Fruit fly (Drosophila melanogaster) whole organism, wandering third instar larva: Measurements from ENCODE around the gene CG12069.

Experiments used
- Abd-B ChIP-seq: fragments of >200 bp; optimal IDR thresholded peaks from 2 replicates; lab custom pipeline; 2017; ENCODE audit warnings: missing biosample characterization, missing genetic modification characterization
- CG32264 ChIP-seq: fragments of 200-800 bp; sonication (Bioruptor generic); optimal IDR thresholded peaks from 2 replicates; lab custom pipeline; 2016; ENCODE audit warnings: missing biosample characterization, missing genetic modification characterization
- CG9705 ChIP-seq: fragments of 200-800 bp; sonication (Bioruptor generic); optimal IDR thresholded peaks from 2 replicates; lab custom pipeline; 2018; ENCODE audit warnings: missing biosample characterization, mild to moderate bottlenecking, missing genetic modification characterization
- CrebA ChIP-seq: fragments of 200-800 bp; sonication (Bioruptor generic); optimal IDR thresholded peaks from 2 replicates; lab custom pipeline; 2016; ENCODE audit warnings: missing biosample characterization, mild to moderate bottlenecking, missing genetic modification characterization, borderline replicate concordance
- Dfd ChIP-seq: fragments of >200 bp; optimal IDR thresholded peaks from 2 replicates; lab custom pipeline; 2017; ENCODE audit warnings: missing biosample characterization, missing genetic modification characterization
- Dif ChIP-seq: fragments of 200-275, 200-300 bp; sonication (Bioruptor generic); optimal IDR thresholded peaks from 2 replicates; lab custom pipeline; 2018; ENCODE audit warnings: missing biosample characterization, missing genetic modification characterization; ENCODE audit not compliant: partially characterized antibody
- GATAd ChIP-seq: sonication (Bioruptor generic); optimal IDR thresholded peaks from 2 replicates; lab custom pipeline; 2016; ENCODE audit warnings: missing biosample characterization, missing genetic modification characterization
- HLH106 ChIP-seq: fragments of 200-800 bp; optimal IDR thresholded peaks from 3 replicates; lab custom pipeline; 2019; ENCODE audit warnings: missing biosample characterization, mild to moderate bottlenecking, missing genetic modification characterization, moderate library complexity
- Hnf4 ChIP-seq: fragments of 200-800 bp; sonication (Bioruptor generic); optimal IDR thresholded peaks from 2 replicates; lab custom pipeline; 2016; ENCODE audit warnings: missing biosample characterization, mild to moderate bottlenecking, missing genetic modification characterization
- Hr78 ChIP-seq: fragments of >200 bp; optimal IDR thresholded peaks from 2 replicates; lab custom pipeline; 2017; ENCODE audit warnings: missing biosample characterization, missing genetic modification characterization
- Hr83 ChIP-seq: fragments of 200-300 bp; sonication (Bioruptor generic); optimal IDR thresholded peaks from 2 replicates; lab custom pipeline; 2016; ENCODE audit warnings: missing biosample characterization, mild to moderate bottlenecking, missing genetic modification characterization, moderate library complexity; ENCODE audit not compliant: poor library complexity, severe bottlenecking
- Jra ChIP-seq: sonication (Bioruptor generic); optimal IDR thresholded peaks from 2 replicates; lab custom pipeline; 2016; ENCODE audit warnings: missing biosample characterization, missing genetic modification characterization
- Mio ChIP-seq: sonication (Bioruptor generic); optimal IDR thresholded peaks from 2 replicates; lab custom pipeline; 2016; ENCODE audit warnings: missing biosample characterization, missing genetic modification characterization
- Myc ChIP-seq: fragments of >200 bp; optimal IDR thresholded peaks from 2 replicates; lab custom pipeline; 2017
- N ChIP-seq: fragments of >200 bp; optimal IDR thresholded peaks from 2 replicates; lab custom pipeline; 2018; ENCODE audit warnings: missing biosample characterization, missing external identifiers, missing genetic modification characterization
- OdsH ChIP-seq: fragments of 200-800 bp; sonication (Bioruptor generic); optimal IDR thresholded peaks from 2 replicates; lab custom pipeline; 2016; ENCODE audit warnings: missing biosample characterization, mild to moderate bottlenecking, missing genetic modification characterization
- Rel ChIP-seq, 2 experiments: fragments of 200-800 bp; sonication (Bioruptor generic) in 1 of 2; optimal IDR thresholded peaks; 2 replicates in 1 of 2; 3 replicates in 1 of 2; lab custom pipeline; 2016 to 2019; ENCODE audit warnings: mild to moderate bottlenecking in 2 of 2, missing biosample characterization in 2 of 2, missing genetic modification characterization in 2 of 2, moderate library complexity in 1 of 2
- Vsx2 ChIP-seq: fragments of 200-300, 225-300 bp; sonication (Bioruptor generic); optimal IDR thresholded peaks from 2 replicates; lab custom pipeline; 2018; ENCODE audit warnings: missing biosample characterization, missing genetic modification characterization; ENCODE audit not compliant: partially characterized antibody
- br ChIP-seq: fragments of 200-800 bp; sonication (Bioruptor generic); optimal IDR thresholded peaks from 2 replicates; lab custom pipeline; 2016; ENCODE audit warnings: missing biosample characterization, missing genetic modification characterization
- brk ChIP-seq: fragments of 200-800 bp; sonication (Bioruptor generic); optimal IDR thresholded peaks from 2 replicates; lab custom pipeline; 2016; ENCODE audit warnings: missing biosample characterization, mild to moderate bottlenecking, missing genetic modification characterization
- dl ChIP-seq, 2 experiments: fragments of 175-275, 200-275 bp in 1 of 2; fragments of 200-275 bp in 1 of 2; sonication (Bioruptor generic); optimal IDR thresholded peaks; lab custom pipeline; 2018; ENCODE audit warnings: mild to moderate bottlenecking in 2 of 2, missing biosample characterization in 2 of 2, missing genetic modification characterization in 2 of 2, moderate library complexity in 2 of 2; ENCODE audit not compliant: partially characterized antibody in 2 of 2, insufficient read depth in 1 of 2
- dmrt93B ChIP-seq: fragments of 200-800 bp; sonication (Bioruptor generic); optimal IDR thresholded peaks from 2 replicates; lab custom pipeline; 2018; ENCODE audit warnings: missing biosample characterization, mild to moderate bottlenecking, missing genetic modification characterization
- dsf ChIP-seq: sonication (Bioruptor generic); optimal IDR thresholded peaks from 2 replicates; lab custom pipeline; 2016; ENCODE audit warnings: missing biosample characterization, missing genetic modification characterization, borderline replicate concordance
- ey ChIP-seq: fragments of 200-800 bp; sonication (Bioruptor generic); optimal IDR thresholded peaks from 2 replicates; lab custom pipeline; 2016; ENCODE audit warnings: missing biosample characterization, missing genetic modification characterization
- foxo ChIP-seq, 2 experiments: fragments of 200-800 bp; sonication (Bioruptor generic); optimal IDR thresholded peaks; 2 replicates in 1 of 2; 3 replicates in 1 of 2; lab custom pipeline; 2016 to 2017; ENCODE audit warnings: missing biosample characterization in 2 of 2, missing genetic modification characterization in 2 of 2
- h ChIP-seq: fragments of 200-800 bp; sonication (Bioruptor generic); optimal IDR thresholded peaks from 3 replicates; lab custom pipeline; 2016; ENCODE audit warnings: missing biosample characterization, mild to moderate bottlenecking, missing genetic modification characterization
- lola ChIP-seq: fragments of >200 bp; optimal IDR thresholded peaks from 2 replicates; lab custom pipeline; 2017; ENCODE audit warnings: missing biosample characterization, missing genetic modification characterization
- pan ChIP-seq: fragments of >200 bp; optimal IDR thresholded peaks from 2 replicates; lab custom pipeline; 2017
- psq ChIP-seq: fragments of 200-800 bp; sonication (Bioruptor generic); optimal IDR thresholded peaks from 3 replicates; lab custom pipeline; 2017; ENCODE audit warnings: missing biosample characterization, mild to moderate bottlenecking, missing genetic modification characterization, moderate library complexity
- sage ChIP-seq: fragments of 200-800 bp; sonication (Bioruptor generic); optimal IDR thresholded peaks from 2 replicates; lab custom pipeline; 2016; ENCODE audit warnings: missing biosample characterization, mild to moderate bottlenecking, missing genetic modification characterization
- sv ChIP-seq: fragments of 200-800 bp; sonication (Bioruptor generic); optimal IDR thresholded peaks from 3 replicates; lab custom pipeline; 2016; ENCODE audit warnings: missing biosample characterization, missing genetic modification characterization
- tai ChIP-seq: sonication (Bioruptor generic); optimal IDR thresholded peaks from 2 replicates; lab custom pipeline; 2016; ENCODE audit warnings: missing biosample characterization, missing genetic modification characterization
- usp ChIP-seq: fragments of >200 bp; optimal IDR thresholded peaks from 2 replicates; lab custom pipeline; 2017; ENCODE audit warnings: missing biosample characterization, missing genetic modification characterization
- woc ChIP-seq: sonication (Bioruptor generic); optimal IDR thresholded peaks from 2 replicates; lab custom pipeline; 2016; ENCODE audit warnings: missing biosample characterization, mild to moderate bottlenecking, missing genetic modification characterization

CG12069 gene

dm6 chr3R:30729013-30729412, 33.7 kb upstream of the CG12069 start:
- peak in 1 of 2 experiments; percentile 2 for TF ChIP-seq foxo (GFP tag; optimal IDR thresholded peaks at IDR 0.05; lab: Kevin White, UChicago)
- no peak for TF ChIP-seq N (GFP tag; lab: Kevin White, UChicago)

DNA sequence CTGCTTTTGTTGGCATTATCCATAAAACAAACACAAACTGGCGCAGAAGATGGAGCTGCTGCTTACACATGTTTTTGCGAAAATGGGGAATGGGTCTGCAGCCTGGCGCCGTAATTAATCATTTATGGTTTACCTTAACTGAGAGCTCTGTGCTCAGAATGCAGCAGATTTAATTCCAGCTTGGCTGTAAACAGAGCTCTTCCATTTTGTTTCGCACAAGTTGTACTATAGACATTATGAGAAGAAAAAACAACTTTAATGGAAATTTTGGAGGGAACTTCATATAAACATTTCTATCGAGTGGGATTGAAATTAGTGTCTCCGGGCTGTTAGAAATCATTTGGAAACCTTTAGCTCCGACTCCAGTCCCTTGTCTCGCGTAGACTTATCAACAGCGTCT, 30.5 kb upstream of the CG12069 start, which contains the start of gene eIF4H2:
Gene eIF4H2 (plus strand): TSS at position 301 of the 400 bp plus-strand sequence.
- TF ChIP-seq Mio (GFP tag; lab: Kevin White, UChicago), result no peak
- TF ChIP-seq ey (GFP tag; lab: Kevin White, UChicago), result no peak
- TF ChIP-seq tai (GFP tag; lab: Kevin White, UChicago), result no peak
- TF ChIP-seq Vsx2 (GFP tag; lab: Kevin White, UChicago), result no peak
- TF ChIP-seq sage (GFP tag; lab: Kevin White, UChicago), result no peak
- TF ChIP-seq Hr83, result no peak
- no peak for TF ChIP-seq CG32264
- no peak for TF ChIP-seq Jra (GFP tag; lab: Kevin White, UChicago)
- no peak for TF ChIP-seq dsf (GFP tag; lab: Kevin White, UChicago)
- no peak for TF ChIP-seq GATAd (GFP tag; lab: Kevin White, UChicago)
- TF ChIP-seq lola, result no peak
- no peak for TF ChIP-seq psq (GFP tag; lab: Kevin White, UChicago)
- no peak for TF ChIP-seq Dif
- no peak for TF ChIP-seq dl (GFP tag; optimal IDR thresholded peaks at IDR 0.05; lab: Kevin White, UChicago; ENCODE audit: insufficient read depth in 1 of 2, partially characterized antibody in 2 of 2)

dm6 chr3R:30722374-30722773, 27.1 kb upstream of the CG12069 start:
- no peak for TF ChIP-seq dmrt93B (GFP tag; lab: Kevin White, UChicago)
- no peak for TF ChIP-seq pan (lab: Kevin White, UChicago)
- TF ChIP-seq N (GFP tag; lab: Kevin White, UChicago), result no peak
- TF ChIP-seq, all 38 proteins: peak for 0

- no peak for TF ChIP-seq usp (GFP tag; lab: Kevin White, UChicago)
- no peak for TF ChIP-seq Hr78 (GFP tag; lab: Kevin White, UChicago)
- TF ChIP-seq pan (lab: Kevin White, UChicago), result no peak
- no peak for TF ChIP-seq Rel (GFP tag; optimal IDR thresholded peaks at IDR 0.05; lab: Kevin White, UChicago)
- TF ChIP-seq Rel (tag; optimal IDR thresholded peaks at IDR 0.05; lab: Kevin White, UChicago), result no peak
- no peak for TF ChIP-seq sv (GFP tag; lab: Kevin White, UChicago)
- no peak for TF ChIP-seq br (GFP tag; lab: Kevin White, UChicago)
- TF ChIP-seq dmrt93B (GFP tag; lab: Kevin White, UChicago), result no peak
- TF ChIP-seq brk (GFP tag; lab: Kevin White, UChicago), result no peak
Observed at dm6 chr3R:30721215-30721862, 26.0 kb upstream of the CG12069 start.

DNA sequence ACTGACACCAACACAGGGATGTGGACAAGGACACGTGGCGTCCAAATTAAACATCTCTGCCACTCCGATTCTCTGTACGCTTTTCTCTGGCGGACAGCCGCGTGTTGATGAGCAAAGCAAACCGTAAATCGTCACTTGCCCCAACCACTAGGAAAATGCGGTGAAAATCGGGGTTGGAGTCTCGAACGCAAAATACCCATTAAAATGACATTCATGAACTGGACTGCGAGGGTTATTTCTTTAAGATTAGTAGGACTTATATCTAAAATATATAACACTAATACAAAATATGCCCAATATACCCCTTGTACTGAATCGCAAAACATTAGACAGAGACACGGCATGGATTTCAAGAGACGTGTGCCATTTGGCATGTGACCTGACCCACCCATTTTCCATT, 23.1 kb upstream of the CG12069 start:
- no peak for TF ChIP-seq Hr78 (GFP tag; lab: Kevin White, UChicago)
- TF ChIP-seq h (GFP tag; lab: Kevin White, UChicago), result no peak
- no peak for TF ChIP-seq HLH106
- no peak for TF ChIP-seq lola
- TF ChIP-seq CG9705 (GFP tag; lab: Kevin White, UChicago), result no peak
- TF ChIP-seq psq (GFP tag; lab: Kevin White, UChicago), result no peak
- TF ChIP-seq Dfd, result no peak
- no peak for TF ChIP-seq Myc (lab: Kevin White, UChicago)
- TF ChIP-seq woc, result no peak
- no peak for TF ChIP-seq Vsx2 (GFP tag; lab: Kevin White, UChicago)
- TF ChIP-seq foxo (GFP tag; optimal IDR thresholded peaks at IDR 0.05; lab: Kevin White, UChicago), result no peak
- TF ChIP-seq Abd-B, result no peak
- no peak for TF ChIP-seq CrebA (GFP tag; lab: Kevin White, UChicago)
- no peak for TF ChIP-seq sage (GFP tag; lab: Kevin White, UChicago)
- no peak for TF ChIP-seq Mio (GFP tag; lab: Kevin White, UChicago)
- TF ChIP-seq OdsH (GFP tag; lab: Kevin White, UChicago), result no peak
- no peak for TF ChIP-seq dsf (GFP tag; lab: Kevin White, UChicago)
- no peak for TF ChIP-seq Hnf4
